Worm (Caenorhabditis elegans): ENCODE data around the gene hmgs-1.
A peak's percentile ranks its signal among the peaks of the same experiment; 100 is the strongest.

DNA sequence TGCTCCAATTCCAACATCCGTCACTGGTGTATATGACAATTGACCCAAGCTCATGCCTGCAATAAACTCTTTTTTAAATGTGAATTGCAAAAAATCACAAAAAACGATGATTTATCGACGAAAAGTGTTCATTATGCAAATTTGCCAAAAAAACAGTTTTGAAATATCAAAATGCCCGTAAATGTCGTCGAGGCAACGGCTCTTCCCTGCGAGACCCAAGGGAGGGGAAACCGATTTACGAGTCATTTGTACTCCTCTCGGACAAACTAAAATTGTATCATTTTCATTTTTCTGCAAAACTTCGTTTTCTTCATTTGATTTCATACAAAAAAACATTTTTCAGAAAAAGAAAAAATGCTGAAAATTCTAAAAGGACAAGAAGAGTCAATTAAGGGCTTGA is at the start of gene hmgs-1, which contains the start of gene F25B4.4:
- TF ChIP-seq lin-13 (GFP tag; optimal IDR thresholded peaks at IDR 0.05): peak; percentile 92
- TF ChIP-seq dpl-1 (GFP tag; optimal IDR thresholded peaks at IDR 0.05): peak; percentile 84 to 86 (median 86)
- peak; percentile 79 for TF ChIP-seq fkh-10 (GFP tag; optimal IDR thresholded peaks at IDR 0.05)

Data from whole organism, L1 larva.